In genomic region chrX:8131693-8132313, dm6 we compare ENCODE assay signal across 1 fruit fly cellular context.
A peak's percentile ranks its signal among the peaks of the same experiment; 100 is the strongest.
TF ChIP-seq lines count a peak whose summit lies in the region.

Gene CG10958 (plus strand): TSS chrX:8132285.

TF ChIP-seq in whole organism, embryonic, 481 proteins besides CTCF, POLR2A, EP300 and RAD21 (continued from another document and continues in another):
- TF ChIP-seq chn (GFP tag; optimal IDR thresholded peaks at IDR 0.05; lab: Kevin White, UChicago) (peak; percentile 26), CG15696 (tag; optimal IDR thresholded peaks at IDR 0.05; lab: Kevin White, UChicago) (peak; percentile 35), CG7839 (tag; optimal IDR thresholded peaks at IDR 0.05; lab: Kevin White, UChicago) (peak; percentile 51), hkb (optimal IDR thresholded peaks at IDR 0.05; lab: Kevin White, UChicago) (no peak), hkb (GFP tag; IDR thresholded peaks at IDR 0.05; lab: Robert Waterston, UW) (peak; percentile 71), CG9727 (GFP tag; optimal IDR thresholded peaks at IDR 0.05; lab: Kevin White, UChicago) (peak; percentile 57), MBD-R2 (GFP tag; IDR thresholded peaks at IDR 0.05; lab: Robert Waterston, UW) (peak; percentile 73), Abd-B (GFP tag; optimal IDR thresholded peaks at IDR 0.05; lab: Kevin White, UChicago) (peak; percentile 31), CG17829 (tag; optimal IDR thresholded peaks at IDR 0.05; lab: Kevin White, UChicago) (peak; percentile 59), CG12155 (GFP tag; optimal IDR thresholded peaks at IDR 0.05; lab: Kevin White, UChicago) (peak; percentile 63), CG43689 (GFP tag; IDR thresholded peaks at IDR 0.05; lab: Robert Waterston, UW) (no peak), CG4730 (GFP tag; IDR thresholded peaks at IDR 0.05; lab: Robert Waterston, UW) (no peak), Elba2 (GFP tag; optimal IDR thresholded peaks at IDR 0.05; lab: Kevin White, UChicago) (no peak), CG17568 (GFP tag; optimal IDR thresholded peaks at IDR 0.05; lab: Kevin White, UChicago) (no peak), chinmo (GFP tag; IDR thresholded peaks at IDR 0.05; lab: Robert Waterston, UW; ENCODE audit: partially characterized antibody) (no peak), CG4360 (GFP tag; IDR thresholded peaks at IDR 0.05; lab: Robert Waterston, UW) (no peak), CG1832 (GFP tag; optimal IDR thresholded peaks at IDR 0.05; lab: Kevin White, UChicago) (peak; percentile 22), pan (optimal IDR thresholded peaks at IDR 0.05; lab: Kevin White, UChicago) (no peak), pan (GFP tag; optimal IDR thresholded peaks at IDR 0.05 in 1 of 2, IDR thresholded peaks at IDR 0.05 in 1 of 2) (peak in 1 of 2 experiments; percentile 58), Aef1 (GFP tag; IDR thresholded peaks at IDR 0.05; lab: Robert Waterston, UW) (0 out of 3 replicates have a peak, but pooled peaks have one; percentile 33), Mad (GFP tag; optimal IDR thresholded peaks at IDR 0.05; lab: Kevin White, UChicago) (peak; percentile 43), lbe (GFP tag; optimal IDR thresholded peaks at IDR 0.05; lab: Kevin White, UChicago) (peak; percentile 23), sr (GFP tag; IDR thresholded peaks at IDR 0.05; lab: Robert Waterston, UW) (no peak), CG9609 (GFP tag; optimal IDR thresholded peaks at IDR 0.05; lab: Kevin White, UChicago) (peak; percentile 4), CG14014 (GFP tag; IDR thresholded peaks at IDR 0.05; lab: Robert Waterston, UW) (no peak; the same call in 1 of the 2 replicates), B-H1 (GFP tag; IDR thresholded peaks at IDR 0.05; lab: Robert Waterston, UW) (peak; percentile 30; the same call in 1 of the 3 replicates), Dref (GFP tag; IDR thresholded peaks at IDR 0.05; lab: Robert Waterston, UW) (peak; percentile 59), Usf (GFP tag; optimal IDR thresholded peaks at IDR 0.05; lab: Kevin White, UChicago) (no peak), vfl (GFP tag; optimal IDR thresholded peaks at IDR 0.05; lab: Kevin White, UChicago) (peak; percentile 42), salm (tag; optimal IDR thresholded peaks at IDR 0.05; lab: Kevin White, UChicago) (no peak), H15 (GFP tag; IDR thresholded peaks at IDR 0.05; lab: Robert Waterston, UW) (no peak), Sox102F (GFP tag; optimal IDR thresholded peaks at IDR 0.05; lab: Kevin White, UChicago) (peak; percentile 71), CG18262 (tag; optimal IDR thresholded peaks at IDR 0.05; lab: Kevin White, UChicago) (peak; percentile 55), CG4820 (GFP tag; optimal IDR thresholded peaks at IDR 0.05; lab: Kevin White, UChicago) (peak; percentile 53), TFAM (GFP tag; optimal IDR thresholded peaks at IDR 0.05; lab: Kevin White, UChicago) (no peak), CoRest (tag; optimal IDR thresholded peaks at IDR 0.05; lab: Kevin White, UChicago) (peak; percentile 37), vnd (GFP tag; IDR thresholded peaks at IDR 0.05; lab: Robert Waterston, UW; ENCODE audit: partially characterized antibody) (no peak), CG15269 (tag; optimal IDR thresholded peaks at IDR 0.05; lab: Kevin White, UChicago) (peak; percentile 64), chm (GFP tag; IDR thresholded peaks at IDR 0.05; lab: Robert Waterston, UW) (no peak), mirr (GFP tag; optimal IDR thresholded peaks at IDR 0.05; lab: Kevin White, UChicago) (no peak), ap (GFP tag; IDR thresholded peaks at IDR 0.05; lab: Robert Waterston, UW) (peak; percentile 39; the same call in 1 of the 2 replicates), her (GFP tag; optimal IDR thresholded peaks at IDR 0.05; lab: Kevin White, UChicago) (no peak), caup (GFP tag; optimal IDR thresholded peaks at IDR 0.05; lab: Kevin White, UChicago; ENCODE audit: severe bottlenecking) (peak; percentile 56), lmd (GFP tag; IDR thresholded peaks at IDR 0.05; lab: Robert Waterston, UW) (0 out of 2 replicates have a peak, but pooled peaks have one; percentile 33), Optix (GFP tag; IDR thresholded peaks at IDR 0.05; lab: Robert Waterston, UW) (no peak), CG2712 (tag; optimal IDR thresholded peaks at IDR 0.05; lab: Kevin White, UChicago) (peak; percentile 68), CG32532 (GFP tag; IDR thresholded peaks at IDR 0.05; lab: Robert Waterston, UW) (peak; percentile 55), wdn (GFP tag; IDR thresholded peaks at IDR 0.05; lab: Robert Waterston, UW) (0 out of 2 replicates have a peak, but pooled peaks have one; percentile 27), Poxn (GFP tag; IDR thresholded peaks at IDR 0.05; lab: Robert Waterston, UW) (no peak), ato (GFP tag; IDR thresholded peaks at IDR 0.05; lab: Robert Waterston, UW; ENCODE audit: partially characterized antibody) (no peak), Lim3 (GFP tag; IDR thresholded peaks at IDR 0.05; lab: Robert Waterston, UW) (no peak), CG10321 (GFP tag; IDR thresholded peaks at IDR 0.05; lab: Robert Waterston, UW) (no peak), gt (GFP tag; IDR thresholded peaks at IDR 0.05; lab: Robert Waterston, UW) (no peak), C15 (GFP tag; IDR thresholded peaks at IDR 0.05; lab: Robert Waterston, UW) (no peak), CG17802 (tag; optimal IDR thresholded peaks at IDR 0.05; lab: Kevin White, UChicago) (no peak), oc (tag; optimal IDR thresholded peaks at IDR 0.05; lab: Kevin White, UChicago) (no peak), CG1603 (tag; optimal IDR thresholded peaks at IDR 0.05; lab: Kevin White, UChicago) (peak; percentile 34), CG17385 (GFP tag; optimal IDR thresholded peaks at IDR 0.05; lab: Kevin White, UChicago) (peak; percentile 68), CG7963 (GFP tag; IDR thresholded peaks at IDR 0.05; lab: Robert Waterston, UW; ENCODE audit: partially characterized antibody) (no peak), Ravus (GFP tag; IDR thresholded peaks at IDR 0.05; lab: Robert Waterston, UW) (no peak), fd96Cb (tag; optimal IDR thresholded peaks at IDR 0.05; lab: Kevin White, UChicago) (peak; percentile 28), CG8478 (optimal IDR thresholded peaks at IDR 0.05; lab: Kevin White, UChicago) (no peak), en (GFP tag; optimal IDR thresholded peaks at IDR 0.05; lab: Kevin White, UChicago) (no peak), zf30C (GFP tag; optimal IDR thresholded peaks at IDR 0.05; lab: Kevin White, UChicago) (no peak), Doc2 (GFP tag; IDR thresholded peaks at IDR 0.05; lab: Robert Waterston, UW) (no peak), HLH3B (GFP tag; IDR thresholded peaks at IDR 0.05; lab: Robert Waterston, UW) (0 out of 2 replicates have a peak, but pooled peaks have one; percentile 22), h (optimal IDR thresholded peaks at IDR 0.05; lab: Kevin White, UChicago) (no peak), CG10462 (GFP tag; optimal IDR thresholded peaks at IDR 0.05; lab: Kevin White, UChicago) (no peak), gro (GFP tag; optimal IDR thresholded peaks at IDR 0.05; lab: Kevin White, UChicago) (no peak), CG15073 (GFP tag; optimal IDR thresholded peaks at IDR 0.05; lab: Kevin White, UChicago) (no peak), CG15514 (GFP tag; optimal IDR thresholded peaks at IDR 0.05; lab: Kevin White, UChicago) (peak; percentile 85), gsb (GFP tag; IDR thresholded peaks at IDR 0.05; lab: Robert Waterston, UW) (no peak), CG18599 (GFP tag; optimal IDR thresholded peaks at IDR 0.05; lab: Kevin White, UChicago) (peak; percentile 76), tio (GFP tag; optimal IDR thresholded peaks at IDR 0.05; lab: Kevin White, UChicago) (no peak), CG15601 (tag; optimal IDR thresholded peaks at IDR 0.05; lab: Kevin White, UChicago) (peak; percentile 18), CG3838 (GFP tag; optimal IDR thresholded peaks at IDR 0.05; lab: Kevin White, UChicago) (peak; percentile 53), corto (GFP tag; optimal IDR thresholded peaks at IDR 0.05; lab: Kevin White, UChicago) (no peak), gem (tag; optimal IDR thresholded peaks at IDR 0.05; lab: Kevin White, UChicago) (peak; percentile 77), CG15479 (GFP tag; optimal IDR thresholded peaks at IDR 0.05; lab: Kevin White, UChicago) (no peak), btn (GFP tag; optimal IDR thresholded peaks at IDR 0.05; lab: Kevin White, UChicago) (no peak), inv (GFP tag; IDR thresholded peaks at IDR 0.05; lab: Robert Waterston, UW; ENCODE audit: partially characterized antibody) (no peak), cg (GFP tag; optimal IDR thresholded peaks at IDR 0.05; lab: Kevin White, UChicago) (no peak), CG3407 (GFP tag; optimal IDR thresholded peaks at IDR 0.05; lab: Kevin White, UChicago) (peak; percentile 20), Max (GFP tag; optimal IDR thresholded peaks at IDR 0.05; lab: Kevin White, UChicago) (peak; percentile 53), exex (tag; optimal IDR thresholded peaks at IDR 0.05; lab: Kevin White, UChicago) (peak; percentile 30), so (GFP tag; IDR thresholded peaks at IDR 0.05; lab: Robert Waterston, UW) (peak; percentile 53; the same call in 1 of the 3 replicates), lola (GFP tag; optimal IDR thresholded peaks at IDR 0.05; lab: Kevin White, UChicago) (peak in 1 of 3 experiments; percentile 42), CG15011 (GFP tag; optimal IDR thresholded peaks at IDR 0.05; lab: Kevin White, UChicago) (no peak), CG12104 (GFP tag; optimal IDR thresholded peaks at IDR 0.05; lab: Kevin White, UChicago) (no peak), jumu (GFP tag; optimal IDR thresholded peaks at IDR 0.05; lab: Kevin White, UChicago) (no peak), aop (GFP tag; IDR thresholded peaks at IDR 0.05; lab: Robert Waterston, UW) (no peak), usp (GFP tag; optimal IDR thresholded peaks at IDR 0.05; lab: Kevin White, UChicago) (no peak), NFAT (GFP tag; IDR thresholded peaks at IDR 0.05; lab: Robert Waterston, UW) (0 out of 2 replicates have a peak, but pooled peaks have one; percentile 15), Gsc (GFP tag; IDR thresholded peaks at IDR 0.05; lab: Robert Waterston, UW) (no peak), CG2116 (GFP tag; optimal IDR thresholded peaks at IDR 0.05; lab: Kevin White, UChicago) (peak; percentile 99), CG8281 (tag; optimal IDR thresholded peaks at IDR 0.05; lab: Kevin White, UChicago) (no peak), CG32767 (GFP tag; IDR thresholded peaks at IDR 0.05; lab: Robert Waterston, UW) (no peak), toy (GFP tag; IDR thresholded peaks at IDR 0.05; lab: Robert Waterston, UW) (no peak), CG5245 (GFP tag; optimal IDR thresholded peaks at IDR 0.05; lab: Kevin White, UChicago) (peak; percentile 58), slp2 (GFP tag; optimal IDR thresholded peaks at IDR 0.05; lab: Kevin White, UChicago) (no peak), pho (GFP tag; optimal IDR thresholded peaks at IDR 0.05; lab: Kevin White, UChicago) (peak; percentile 49), CHES-1-like (GFP tag; optimal IDR thresholded peaks at IDR 0.05; lab: Kevin White, UChicago) (no peak), CG7745 (tag; optimal IDR thresholded peaks at IDR 0.05; lab: Kevin White, UChicago) (no peak), CG3163 (GFP tag; optimal IDR thresholded peaks at IDR 0.05; lab: Kevin White, UChicago) (no peak), ash1 (GFP tag; optimal IDR thresholded peaks at IDR 0.05; lab: Kevin White, UChicago) (no peak), Hmx (GFP tag; optimal IDR thresholded peaks at IDR 0.05; lab: Kevin White, UChicago) (no peak), CG31441 (GFP tag; IDR thresholded peaks at IDR 0.05; lab: Robert Waterston, UW) (peak; percentile 46), CG31224 (GFP tag; IDR thresholded peaks at IDR 0.05; lab: Robert Waterston, UW) (no peak), ttk (GFP tag; IDR thresholded peaks at IDR 0.05; lab: Robert Waterston, UW) (peak; percentile 26; the same call in 1 of the 2 replicates), CG13424 (tag; optimal IDR thresholded peaks at IDR 0.05; lab: Kevin White, UChicago) (peak; percentile 47), Ada2b (GFP tag; IDR thresholded peaks at IDR 0.05; lab: Robert Waterston, UW) (peak; percentile 47), Opbp (GFP tag; IDR thresholded peaks at IDR 0.05; lab: Robert Waterston, UW; ENCODE audit: partially characterized antibody) (no peak), disco-r (GFP tag; optimal IDR thresholded peaks at IDR 0.05; lab: Kevin White, UChicago) (no peak), slbo (GFP tag; IDR thresholded peaks at IDR 0.05; lab: Robert Waterston, UW) (peak; percentile 79), ems (GFP tag; optimal IDR thresholded peaks at IDR 0.05; lab: Kevin White, UChicago) (peak; percentile 45), CG10267 (tag; optimal IDR thresholded peaks at IDR 0.05; lab: Kevin White, UChicago) (peak; percentile 93), CG8765 (GFP tag; IDR thresholded peaks at IDR 0.05; lab: Robert Waterston, UW) (0 out of 2 replicates have a peak, but pooled peaks have one; percentile 16), repo (GFP tag; optimal IDR thresholded peaks at IDR 0.05; lab: Kevin White, UChicago) (no peak), CG4282 (GFP tag; optimal IDR thresholded peaks at IDR 0.05; lab: Kevin White, UChicago) (no peak), CG6765 (GFP tag; optimal IDR thresholded peaks at IDR 0.05; lab: Kevin White, UChicago) (no peak), bowl (GFP tag; IDR thresholded peaks at IDR 0.05; lab: Robert Waterston, UW) (no peak), CG4854 (GFP tag; optimal IDR thresholded peaks at IDR 0.05; lab: Kevin White, UChicago) (peak; percentile 8), CG34224 (GFP tag; IDR thresholded peaks at IDR 0.05; lab: Robert Waterston, UW; ENCODE audit: partially characterized antibody) (no peak), sisA (GFP tag; IDR thresholded peaks at IDR 0.05; lab: Robert Waterston, UW) (peak; percentile 52), wor (GFP tag; IDR thresholded peaks at IDR 0.05; lab: Robert Waterston, UW) (0 out of 2 replicates have a peak, but pooled peaks have one; percentile 28), gfzf (GFP tag; optimal IDR thresholded peaks at IDR 0.05; lab: Kevin White, UChicago) (no peak), unpg (GFP tag; optimal IDR thresholded peaks at IDR 0.05; lab: Kevin White, UChicago) (peak; percentile 59), NC2α (GFP tag; optimal IDR thresholded peaks at IDR 0.05; lab: Kevin White, UChicago) (no peak), Scr (GFP tag; IDR thresholded peaks at IDR 0.05; lab: Robert Waterston, UW; ENCODE audit: partially characterized antibody) (peak; percentile 31; the same call in 1 of the 2 replicates), CG12071 (GFP tag; optimal IDR thresholded peaks at IDR 0.05; lab: Kevin White, UChicago) (no peak), unc-4 (GFP tag; IDR thresholded peaks at IDR 0.05; lab: Robert Waterston, UW; ENCODE audit: partially characterized antibody) (no peak), gcm (GFP tag; optimal IDR thresholded peaks at IDR 0.05; lab: Kevin White, UChicago) (peak; percentile 39)
